Fruit fly (Drosophila melanogaster) whole organism, adult: ENCODE results near the gene CG8042.

ENCODE experiments used
- CG12768 ChIP-seq: fragments of 200-800 bp; sonication (Bioruptor generic); optimal IDR thresholded peaks from 2 replicates; lab custom pipeline; 2017; ENCODE audit warnings: missing biosample characterization, missing genetic modification characterization, mild to moderate bottlenecking, moderate library complexity, missing genetic modification reagents
- CG14711 ChIP-seq: fragments of 200-800 bp; sonication (Bioruptor generic); optimal IDR thresholded peaks from 2 replicates; lab custom pipeline; 2018; ENCODE audit warnings: missing biosample characterization, mild to moderate bottlenecking, missing genetic modification characterization, moderate library complexity
- CG33017 ChIP-seq: fragments of 200-800 bp; sonication (Bioruptor generic); optimal IDR thresholded peaks from 2 replicates; lab custom pipeline; 2018; ENCODE audit warnings: missing biosample characterization, mild to moderate bottlenecking, missing genetic modification characterization, moderate library complexity
- CG7045 ChIP-seq: fragments of 200-800 bp; sonication (Bioruptor generic); optimal IDR thresholded peaks from 2 replicates; lab custom pipeline; 2017; ENCODE audit warnings: missing biosample characterization, mild to moderate bottlenecking, missing genetic modification characterization
- Clk ChIP-seq: fragments of 200-800 bp; sonication (Bioruptor generic); optimal IDR thresholded peaks from 2 replicates; lab custom pipeline; 2017; ENCODE audit warnings: missing biosample characterization, missing genetic modification characterization
- Crg-1 ChIP-seq: fragments of 200-800 bp; sonication (Bioruptor generic); optimal IDR thresholded peaks from 2 replicates; lab custom pipeline; 2016; ENCODE audit warnings: missing biosample characterization, missing genetic modification characterization
- Mnt ChIP-seq: fragments of 200-800 bp; sonication (Bioruptor generic); optimal IDR thresholded peaks from 2 replicates; lab custom pipeline; 2016; ENCODE audit warnings: missing biosample characterization, mild to moderate bottlenecking, missing genetic modification characterization
- kay ChIP-seq: fragments of 200-800 bp; sonication (Bioruptor generic); peaks from one replicate; lab custom pipeline; 2016; ENCODE audit warnings: missing biosample characterization, missing genetic modification characterization, borderline replicate concordance
- pad ChIP-seq: fragments of 200-800 bp; sonication (Bioruptor generic); optimal IDR thresholded peaks from 3 replicates; lab custom pipeline; 2017; ENCODE audit warnings: missing biosample characterization, missing genetic modification characterization, mild to moderate bottlenecking, moderate library complexity, missing genetic modification reagents
- tj ChIP-seq: fragments of 200-800 bp; sonication (Bioruptor generic); optimal IDR thresholded peaks from 3 replicates; lab custom pipeline; 2017; ENCODE audit warnings: missing biosample characterization, mild to moderate bottlenecking, missing genetic modification characterization, moderate library complexity
- toe ChIP-seq: fragments of 200-800 bp; sonication (Bioruptor generic); optimal IDR thresholded peaks from 2 replicates; lab custom pipeline; 2016; ENCODE audit warnings: missing biosample characterization, missing genetic modification characterization

DNA sequence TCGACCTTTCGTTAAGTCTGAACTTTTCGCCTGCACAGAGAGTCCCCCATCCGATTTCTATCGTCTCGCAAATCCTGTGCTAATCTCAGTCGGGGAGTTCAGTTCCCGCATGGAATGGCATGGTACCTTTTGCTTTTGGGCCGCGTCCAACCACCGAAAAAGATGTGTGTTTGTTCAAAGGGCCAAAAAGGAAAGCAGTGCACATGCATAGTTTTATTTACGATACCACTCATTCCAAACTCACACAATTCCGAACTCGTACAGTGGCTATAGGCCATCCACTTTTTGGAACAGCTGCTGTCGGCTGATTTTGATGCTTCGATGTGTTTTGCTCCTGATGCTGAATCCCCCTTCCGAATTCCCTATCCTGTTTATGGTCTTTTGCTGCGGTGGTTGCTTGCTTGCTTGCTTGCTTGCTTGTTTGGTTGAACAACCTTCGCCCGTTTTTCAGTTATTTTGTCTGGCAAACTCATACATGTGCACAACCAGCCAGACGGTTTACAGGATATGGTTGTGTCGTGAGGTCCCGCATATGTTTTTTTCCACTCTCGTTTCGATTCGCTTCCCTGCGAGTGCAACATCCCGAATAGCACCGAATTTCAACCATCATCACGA, 9.9 kb upstream of the CG8042 start:
- TF ChIP-seq Clk (no peak), CG33017 (no peak), CG7045 (GFP tag; lab: Kevin White, UChicago) (no peak), CG12768 (GFP tag; lab: Kevin White, UChicago) (no peak), toe (GFP tag; lab: Kevin White, UChicago) (no peak), kay (GFP tag; lab: Kevin White, UChicago) (no peak), tj (GFP tag; lab: Kevin White, UChicago) (no peak), Mnt (no peak), CG14711 (tag; lab: Kevin White, UChicago) (no peak), Crg-1 (GFP tag; lab: Kevin White, UChicago) (no peak), pad (GFP tag; lab: Kevin White, UChicago) (no peak)
